Fruit fly (Drosophila melanogaster) whole organism, prepupa: Measurements from ENCODE around the gene Rdl.

ENCODE experiments used
- Blimp-1 ChIP-seq: fragments of 200-800 bp; sonication (Bioruptor generic); optimal IDR thresholded peaks from 3 replicates; lab custom pipeline; 2017; ENCODE audit warnings: missing biosample characterization, missing genetic modification characterization, mild to moderate bottlenecking, moderate library complexity, missing genetic modification reagents
- CG10631 ChIP-seq: fragments of 200-800 bp; sonication (Bioruptor generic); optimal IDR thresholded peaks from 2 replicates; lab custom pipeline; 2016; ENCODE audit warnings: missing biosample characterization, missing genetic modification characterization
- CG10669 ChIP-seq: fragments of 200-800 bp; sonication (Bioruptor generic); optimal IDR thresholded peaks from 3 replicates; lab custom pipeline; 2018; ENCODE audit warnings: missing biosample characterization, mild to moderate bottlenecking, missing genetic modification characterization, moderate library complexity
- CG11294 ChIP-seq: fragments of 200-800 bp; sonication (Bioruptor generic); IDR thresholded peaks from 2 replicates; pipeline ENCODE4 v1.3.6; 2022; ENCODE audit warnings: missing biosample characterization, missing genetic modification characterization
- CG11902 ChIP-seq: fragments of 200-800 bp; sonication (Bioruptor generic); optimal IDR thresholded peaks from 3 replicates; lab custom pipeline; 2016; ENCODE audit warnings: missing biosample characterization, missing genetic modification characterization
- CG15336 ChIP-seq: fragments of 200-800 bp; sonication (Bioruptor generic); IDR thresholded peaks from 2 replicates; pipeline ENCODE4 v1.3.6; 2022; ENCODE audit warnings: missing biosample characterization, missing genetic modification characterization
- CG1621 ChIP-seq: fragments of 200-800 bp; sonication (Bioruptor generic); optimal IDR thresholded peaks from 3 replicates; lab custom pipeline; 2018; ENCODE audit warnings: missing biosample characterization, mild to moderate bottlenecking, missing genetic modification characterization
- CG16779 ChIP-seq: fragments of 200-800 bp; sonication (Bioruptor generic); optimal IDR thresholded peaks from 3 replicates; lab custom pipeline; 2017; ENCODE audit warnings: missing biosample characterization, mild to moderate bottlenecking, missing genetic modification characterization
- CG3032 ChIP-seq: fragments of 200-800 bp; optimal IDR thresholded peaks from 2 replicates; lab custom pipeline; 2019; ENCODE audit warnings: missing biosample characterization, mild to moderate bottlenecking, missing genetic modification characterization, moderate library complexity
- CG31627 ChIP-seq: fragments of 200-800 bp; sonication (Bioruptor generic); optimal IDR thresholded peaks from 3 replicates; lab custom pipeline; 2016; ENCODE audit warnings: missing biosample characterization, missing genetic modification characterization
- CG34406 ChIP-seq: fragments of 200-800 bp; sonication (Bioruptor generic); optimal IDR thresholded peaks from 3 replicates; lab custom pipeline; 2016; ENCODE audit warnings: missing biosample characterization, missing genetic modification characterization
- CG3919 ChIP-seq: fragments of 200-800 bp; sonication (Bioruptor generic); optimal IDR thresholded peaks from 3 replicates; lab custom pipeline; 2016; ENCODE audit warnings: missing biosample characterization, missing genetic modification characterization
- CG4318 ChIP-seq: fragments of 200-800 bp; sonication (Bioruptor generic); optimal IDR thresholded peaks from 3 replicates; lab custom pipeline; 2017; ENCODE audit warnings: missing biosample characterization, mild to moderate bottlenecking, missing genetic modification characterization
- CG6163 ChIP-seq: fragments of 200-800 bp; sonication (Bioruptor generic); IDR thresholded peaks from 3 replicates; pipeline ENCODE4 v1.3.6; 2022; ENCODE audit warnings: missing biosample characterization, missing genetic modification characterization
- CG6276 ChIP-seq: fragments of 200-800 bp; sonication (Bioruptor generic); optimal IDR thresholded peaks from 2 replicates; lab custom pipeline; 2017; ENCODE audit warnings: missing biosample characterization, mild to moderate bottlenecking, missing genetic modification characterization
- CG6792 ChIP-seq: fragments of 200-800 bp; sonication (Bioruptor generic); optimal IDR thresholded peaks from 3 replicates; lab custom pipeline; 2016; ENCODE audit warnings: missing biosample characterization, missing genetic modification characterization
- CG6854 ChIP-seq: fragments of 200-800 bp; sonication (Bioruptor generic); optimal IDR thresholded peaks from 2 replicates; lab custom pipeline; 2017; ENCODE audit warnings: missing biosample characterization, mild to moderate bottlenecking, missing genetic modification characterization
- CG7368 ChIP-seq: fragments of 200-800 bp; sonication (Bioruptor generic); optimal IDR thresholded peaks from 3 replicates; lab custom pipeline; 2016; ENCODE audit warnings: missing biosample characterization, missing genetic modification characterization
- CG8119 ChIP-seq: fragments of 200-800 bp; sonication (Bioruptor generic); IDR thresholded peaks from 3 replicates; pipeline ENCODE4 v1.3.6; 2022; ENCODE audit warnings: missing biosample characterization, missing genetic modification characterization
- CG8319 ChIP-seq: fragments of 200-800 bp; sonication (Bioruptor generic); optimal IDR thresholded peaks from 3 replicates; lab custom pipeline; 2016; ENCODE audit warnings: missing biosample characterization, missing genetic modification characterization
- CG8632 ChIP-seq: fragments of 200-800 bp; sonication (Bioruptor generic); optimal IDR thresholded peaks from 3 replicates; lab custom pipeline; 2016; ENCODE audit warnings: missing biosample characterization, missing genetic modification characterization
- CG9139 ChIP-seq: fragments of 200-800 bp; sonication (Bioruptor generic); optimal IDR thresholded peaks from 3 replicates; lab custom pipeline; 2017; ENCODE audit warnings: missing biosample characterization, mild to moderate bottlenecking, missing genetic modification characterization
- Eip78C ChIP-seq: fragments of 200-800 bp; sonication (Bioruptor generic); peaks from one replicate; lab custom pipeline; 2016; ENCODE audit warnings: missing biosample characterization, missing genetic modification characterization
- Eip93F ChIP-seq: fragments of 200-800 bp; sonication (Bioruptor generic); optimal IDR thresholded peaks from 2 replicates; lab custom pipeline; 2016; ENCODE audit warnings: missing biosample characterization, mild to moderate bottlenecking, missing genetic modification characterization
- Ets21C ChIP-seq: fragments of 200-800 bp; sonication (Bioruptor generic); optimal IDR thresholded peaks from 3 replicates; lab custom pipeline; 2016; ENCODE audit warnings: missing biosample characterization, missing genetic modification characterization
- Ets96B ChIP-seq: fragments of 200-800 bp; optimal IDR thresholded peaks from 2 replicates; lab custom pipeline; 2019; ENCODE audit warnings: missing biosample characterization, mild to moderate bottlenecking, missing genetic modification characterization, moderate library complexity
- Gug ChIP-seq: fragments of 200-800 bp; sonication (Bioruptor generic); IDR thresholded peaks from 2 replicates; pipeline ENCODE4 v1.3.6; 2022; ENCODE audit warnings: missing biosample characterization, missing genetic modification characterization
- Hr38 ChIP-seq: sonication (Bioruptor generic); optimal IDR thresholded peaks from 2 replicates; lab custom pipeline; 2016; ENCODE audit warnings: missing biosample characterization, missing genetic modification characterization
- Hr39 ChIP-seq: fragments of 200-800 bp; sonication (Bioruptor generic); optimal IDR thresholded peaks from 2 replicates; lab custom pipeline; 2016; ENCODE audit warnings: missing biosample characterization, missing genetic modification characterization
- Hr4 ChIP-seq: fragments of 200-800 bp; sonication (Bioruptor generic); optimal IDR thresholded peaks from 3 replicates; lab custom pipeline; 2016; ENCODE audit warnings: missing biosample characterization, missing genetic modification characterization
- OdsH ChIP-seq: fragments of 200-800 bp; sonication (Bioruptor generic); optimal IDR thresholded peaks from 3 replicates; lab custom pipeline; 2016; ENCODE audit warnings: missing biosample characterization, missing genetic modification characterization
- Smox ChIP-seq: fragments of 200-800 bp; sonication (Bioruptor generic); optimal IDR thresholded peaks from 3 replicates; lab custom pipeline; 2016; ENCODE audit warnings: missing biosample characterization, missing genetic modification characterization
- Sox102F ChIP-seq: fragments of 200-800 bp; sonication (Bioruptor generic); optimal IDR thresholded peaks from 2 replicates; lab custom pipeline; 2016; ENCODE audit warnings: missing biosample characterization, mild to moderate bottlenecking, missing genetic modification characterization
- Sox14 ChIP-seq: fragments of 200-800 bp; sonication (Bioruptor generic); optimal IDR thresholded peaks from 3 replicates; lab custom pipeline; 2016; ENCODE audit warnings: missing biosample characterization, missing genetic modification characterization
- Sox15 ChIP-seq: fragments of 200-800 bp; sonication (Bioruptor generic); optimal IDR thresholded peaks from 3 replicates; lab custom pipeline; 2016; ENCODE audit warnings: missing biosample characterization, missing genetic modification characterization
- achi ChIP-seq: fragments of 200-800 bp; sonication (Bioruptor generic); optimal IDR thresholded peaks from 3 replicates; lab custom pipeline; 2016; ENCODE audit warnings: missing biosample characterization, missing genetic modification characterization
- acj6 ChIP-seq: fragments of 200-800 bp; sonication (Bioruptor generic); optimal IDR thresholded peaks from 3 replicates; lab custom pipeline; 2016; ENCODE audit warnings: missing biosample characterization, missing genetic modification characterization
- cyc ChIP-seq: fragments of 200-800 bp; sonication (Bioruptor generic); optimal IDR thresholded peaks from 3 replicates; lab custom pipeline; 2016; ENCODE audit warnings: missing biosample characterization, missing genetic modification characterization
- dac ChIP-seq: fragments of 200-800 bp; sonication (Bioruptor generic); optimal IDR thresholded peaks from 2 replicates; lab custom pipeline; 2017; ENCODE audit warnings: missing biosample characterization, mild to moderate bottlenecking, missing genetic modification characterization
- dsx ChIP-seq: fragments of 200-800 bp; optimal IDR thresholded peaks from 3 replicates; lab custom pipeline; 2019; ENCODE audit warnings: missing biosample characterization, mild to moderate bottlenecking, missing genetic modification characterization, moderate library complexity; ENCODE audit not compliant: poor library complexity, severe bottlenecking
- eg ChIP-seq: fragments of 200-800 bp; sonication (Bioruptor generic); IDR thresholded peaks from 3 replicates; pipeline ENCODE4 v1.3.6; 2022; ENCODE audit warnings: missing biosample characterization, missing genetic modification characterization
- fd59A ChIP-seq: fragments of 200-800 bp; sonication (Bioruptor generic); optimal IDR thresholded peaks from 2 replicates; lab custom pipeline; 2017; ENCODE audit warnings: missing biosample characterization, mild to moderate bottlenecking, missing genetic modification characterization, missing genetic modification reagents
- fd85E ChIP-seq: fragments of 200-800 bp; sonication (Bioruptor generic); optimal IDR thresholded peaks from 3 replicates; lab custom pipeline; 2016; ENCODE audit warnings: missing biosample characterization, missing genetic modification characterization
- fkh ChIP-seq: fragments of 200-800 bp; sonication (Bioruptor generic); optimal IDR thresholded peaks from 3 replicates; lab custom pipeline; 2017; ENCODE audit warnings: missing biosample characterization, mild to moderate bottlenecking, missing genetic modification characterization, moderate library complexity
- lz ChIP-seq: fragments of 200-800 bp; sonication (Bioruptor generic); optimal IDR thresholded peaks from 3 replicates; lab custom pipeline; 2016; ENCODE audit warnings: missing biosample characterization, missing genetic modification characterization
- pdm3 ChIP-seq: fragments of 200-800 bp; sonication (Bioruptor generic); optimal IDR thresholded peaks from 3 replicates; lab custom pipeline; 2016; ENCODE audit warnings: missing biosample characterization, missing genetic modification characterization
- spab ChIP-seq: fragments of 200-800 bp; sonication (Bioruptor generic); optimal IDR thresholded peaks from 2 replicates; lab custom pipeline; 2017; ENCODE audit warnings: missing biosample characterization, mild to moderate bottlenecking, missing genetic modification characterization, missing genetic modification reagents
- ss ChIP-seq, 2 experiments: fragments of 200-800 bp; sonication (Bioruptor generic); optimal IDR thresholded peaks; 2 replicates in 1 of 2; 3 replicates in 1 of 2; lab custom pipeline; 2017 to 2018; ENCODE audit warnings: mild to moderate bottlenecking in 2 of 2, missing biosample characterization in 2 of 2, missing genetic modification characterization in 2 of 2, moderate library complexity in 1 of 2
- svp ChIP-seq: fragments of 200-800 bp; sonication (Bioruptor generic); peaks from one replicate; lab custom pipeline; 2016; ENCODE audit warnings: missing biosample characterization, missing genetic modification characterization
- topi ChIP-seq: fragments of 200-800 bp; sonication (Bioruptor generic); optimal IDR thresholded peaks from 3 replicates; lab custom pipeline; 2016; ENCODE audit warnings: missing biosample characterization, missing genetic modification characterization
- vri ChIP-seq: fragments of 200-800 bp; sonication (Bioruptor generic); optimal IDR thresholded peaks from 3 replicates; lab custom pipeline; 2016; ENCODE audit warnings: missing biosample characterization, mild to moderate bottlenecking, missing genetic modification characterization

Rdl gene

DNA sequence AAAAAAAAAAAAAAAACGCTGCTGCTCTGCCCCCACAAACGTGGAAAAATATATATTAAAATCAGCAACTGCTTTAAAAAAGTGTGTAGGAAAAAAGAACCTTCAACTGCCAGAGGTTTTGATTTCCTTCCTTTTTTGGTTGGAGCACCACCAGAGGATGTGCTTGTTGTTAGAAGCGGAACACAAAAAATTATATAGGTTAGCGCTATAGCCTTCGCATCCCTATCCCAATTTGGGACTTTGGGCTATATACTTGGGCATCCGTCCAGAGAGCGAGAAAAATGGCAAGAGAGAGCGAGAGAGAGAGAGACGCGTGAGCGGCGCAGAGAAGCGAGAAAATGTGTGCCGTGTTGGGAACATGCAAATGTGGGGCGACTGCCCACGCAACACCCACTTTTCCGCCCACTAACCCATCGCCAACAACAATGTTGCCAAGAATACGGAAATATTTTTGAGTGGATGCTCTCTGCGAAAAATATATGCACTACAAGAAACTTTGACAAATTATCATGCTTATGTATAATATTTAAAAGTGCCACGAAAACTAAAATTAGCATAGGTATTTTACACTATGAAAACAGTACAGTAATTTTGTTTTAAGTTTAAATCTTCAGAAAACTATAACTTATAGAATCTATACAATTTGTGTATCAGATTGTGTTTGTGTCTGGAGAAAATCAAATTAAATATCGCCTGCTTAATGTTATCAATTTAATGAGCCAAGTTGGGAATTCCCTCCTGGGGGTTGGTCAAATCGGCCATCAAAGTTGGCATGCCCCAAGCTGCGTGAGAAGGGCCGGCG, 54.9 kb downstream of the Rdl start:
- TF ChIP-seq Ets21C (GFP tag; lab: Kevin White, UChicago) (peak; percentile 11), CG8319 (GFP tag; lab: Kevin White, UChicago) (no peak), achi (peak; percentile 11), CG3032 (tag; lab: Kevin White, UChicago) (peak; percentile 43), CG34406 (GFP tag; lab: Kevin White, UChicago) (no peak), CG7368 (GFP tag; lab: Kevin White, UChicago) (no peak), CG6163 (peak; percentile 51; the same call in 1 of the 3 replicates), svp (GFP tag; lab: Kevin White, UChicago) (peak; percentile 67), Sox102F (GFP tag; lab: Kevin White, UChicago) (no peak), CG9139 (GFP tag; lab: Kevin White, UChicago) (no peak), eg (GFP tag; lab: Robert Waterston, UW) (peak; percentile 54; the same call in 1 of the 3 replicates), acj6 (GFP tag; lab: Kevin White, UChicago) (peak; percentile 33), CG31627 (no peak), topi (GFP tag; lab: Kevin White, UChicago) (peak; percentile 17), ss (GFP tag; optimal IDR thresholded peaks at IDR 0.05; lab: Kevin White, UChicago) (peak in 1 of 2 experiments; percentile 17), OdsH (GFP tag; lab: Kevin White, UChicago) (peak; percentile 19), dac (GFP tag; lab: Kevin White, UChicago) (peak; percentile 26), CG10669 (GFP tag; lab: Kevin White, UChicago) (peak; percentile 16), CG3919 (GFP tag; lab: Kevin White, UChicago) (no peak), Sox14 (peak; percentile 11), fkh (GFP tag; lab: Kevin White, UChicago) (no peak), spab (no peak), CG1621 (tag; lab: Kevin White, UChicago) (no peak), CG15336 (GFP tag; lab: Robert Waterston, UW) (peak; percentile 23; the same call in 1 of the 2 replicates), fd59A (no peak), dsx (peak; percentile 27), cyc (GFP tag; lab: Kevin White, UChicago) (peak; percentile 9), Ets96B (tag; lab: Kevin White, UChicago) (peak; percentile 33), Smox (GFP tag; lab: Kevin White, UChicago) (no peak), CG11294 (GFP tag; lab: Robert Waterston, UW) (no peak), CG6276 (GFP tag; lab: Kevin White, UChicago) (peak; percentile 50), CG10631 (GFP tag; lab: Kevin White, UChicago) (peak; percentile 39), Hr4 (GFP tag; lab: Kevin White, UChicago) (peak; percentile 65), CG11902 (GFP tag; lab: Kevin White, UChicago) (no peak), Hr38 (GFP tag; lab: Kevin White, UChicago) (no peak), fd85E (no peak), Eip93F (GFP tag; lab: Kevin White, UChicago) (no peak), CG4318 (GFP tag; lab: Kevin White, UChicago) (peak; percentile 54), CG8632 (GFP tag; lab: Kevin White, UChicago) (no peak), CG6854 (GFP tag; lab: Kevin White, UChicago) (no peak), Eip78C (GFP tag; lab: Kevin White, UChicago) (peak; percentile 70), Gug (GFP tag; lab: Robert Waterston, UW) (no peak), CG6792 (peak; percentile 11), CG16779 (tag; lab: Kevin White, UChicago) (peak; percentile 18), CG8119 (GFP tag; lab: Robert Waterston, UW) (peak; percentile 36; the same call in 1 of the 3 replicates), vri (GFP tag; lab: Kevin White, UChicago) (no peak), Hr39 (GFP tag; lab: Kevin White, UChicago) (peak; percentile 2), Sox15 (GFP tag; lab: Kevin White, UChicago) (no peak), Blimp-1 (GFP tag; lab: Kevin White, UChicago) (no peak), lz (GFP tag; lab: Kevin White, UChicago) (no peak), pdm3 (GFP tag; lab: Kevin White, UChicago) (peak; percentile 14)
